Worm (Caenorhabditis elegans) whole organism, L2 larva: ENCODE results near the gene F08G12.11.

Experiments
- C34F6.9 ChIP-seq: fragments of 150-350 bp; optimal IDR thresholded peaks from 2 replicates; lab custom pipeline; 2014; ENCODE audit warnings: missing biosample characterization, missing genetic modification characterization
- Y55F3AM.14 ChIP-seq: fragments of 200-800 bp; sonication (Bioruptor generic); optimal IDR thresholded peaks from 2 replicates; lab custom pipeline; 2018; ENCODE audit warnings: mild to moderate bottlenecking, missing genetic modification characterization, missing compliant biosample characterization
- ZK546.5 ChIP-seq: sonication (generic microtip); optimal IDR thresholded peaks from 2 replicates; lab custom pipeline; 2017; ENCODE audit warnings: missing biosample characterization, missing genetic modification characterization
- aly-2 ChIP-seq: fragments of 150-350 bp; optimal IDR thresholded peaks from 2 replicates; lab custom pipeline; 2014; ENCODE audit warnings: missing biosample characterization, missing genetic modification characterization
- ama-1 ChIP-seq: fragments of 150-350 bp; optimal IDR thresholded peaks from 2 replicates; lab custom pipeline; 2018; ENCODE audit warnings: inconsistent platforms
- blmp-1 ChIP-seq: sonication (generic microtip); optimal IDR thresholded peaks from 2 replicates; lab custom pipeline; 2017; ENCODE audit warnings: missing genetic modification characterization, mild to moderate bottlenecking, missing compliant biosample characterization, antibody characterized with exemption, moderate library complexity; ENCODE audit not compliant: insufficient read depth
- dmd-4 ChIP-seq: sonication (generic microtip); optimal IDR thresholded peaks from 2 replicates; lab custom pipeline; 2017; ENCODE audit warnings: missing biosample characterization, missing genetic modification characterization
- elt-3 ChIP-seq: sonication (generic microtip); optimal IDR thresholded peaks from 2 replicates; lab custom pipeline; 2017; ENCODE audit warnings: missing biosample characterization, missing genetic modification characterization
- fos-1 ChIP-seq: fragments of 150-350 bp; optimal IDR thresholded peaks from 2 replicates; lab custom pipeline; 2014; ENCODE audit warnings: missing biosample characterization, missing genetic modification characterization
- gmeb-1 ChIP-seq: fragments of 150-350 bp; optimal IDR thresholded peaks from 2 replicates; lab custom pipeline; 2014; ENCODE audit warnings: missing biosample characterization, missing genetic modification characterization
- lin-11 ChIP-seq: fragments of 150-350 bp; sonication (generic microtip); optimal IDR thresholded peaks from 2 replicates; lab custom pipeline; 2014; ENCODE audit warnings: missing biosample characterization, missing genetic modification characterization, inconsistent platforms, mixed read lengths
- lsy-2 ChIP-seq, 2 experiments: fragments of 150-350 bp in 1 of 2; sonication (generic microtip) in 1 of 2; optimal IDR thresholded peaks; 2 replicates each; lab custom pipeline; 2014 to 2017; ENCODE audit warnings: missing biosample characterization in 2 of 2, missing genetic modification characterization in 2 of 2
- mdl-1 ChIP-seq, 2 experiments: fragments of 150-350 bp in 1 of 2; sonication (generic microtip) in 1 of 2; optimal IDR thresholded peaks; 2 replicates each; lab custom pipeline; 2017; ENCODE audit warnings: missing biosample characterization in 2 of 2, missing genetic modification characterization in 2 of 2
- nhr-10 ChIP-seq: sonication (generic microtip); optimal IDR thresholded peaks from 2 replicates; lab custom pipeline; 2017; ENCODE audit warnings: missing biosample characterization, missing genetic modification characterization
- nhr-11 ChIP-seq: fragments of 150-350 bp; optimal IDR thresholded peaks from 2 replicates; lab custom pipeline; 2014; ENCODE audit warnings: missing biosample characterization, missing genetic modification characterization
- nhr-12 ChIP-seq: fragments of 150-350 bp; optimal IDR thresholded peaks from 2 replicates; lab custom pipeline; 2014; ENCODE audit warnings: missing biosample characterization, missing genetic modification characterization
- nhr-129 ChIP-seq: fragments of 150-350 bp; optimal IDR thresholded peaks from 2 replicates; lab custom pipeline; 2014; ENCODE audit warnings: missing biosample characterization, missing genetic modification characterization
- nhr-21 ChIP-seq: fragments of 150-350 bp; optimal IDR thresholded peaks from 2 replicates; lab custom pipeline; 2014; ENCODE audit warnings: missing biosample characterization, missing genetic modification characterization
- nhr-237 ChIP-seq: fragments of 150-350 bp; optimal IDR thresholded peaks from 2 replicates; lab custom pipeline; 2014; ENCODE audit warnings: missing biosample characterization, missing genetic modification characterization
- nhr-25 ChIP-seq: fragments of 150-350 bp; sonication (generic microtip); optimal IDR thresholded peaks from 3 replicates; lab custom pipeline; 2014; ENCODE audit warnings: missing biosample characterization, missing genetic modification characterization
- nhr-6 ChIP-seq: fragments of 150-350 bp; optimal IDR thresholded peaks from 2 replicates; lab custom pipeline; 2014; ENCODE audit warnings: missing biosample characterization, missing genetic modification characterization
- peb-1 ChIP-seq: fragments of 150-350 bp; optimal IDR thresholded peaks from 2 replicates; lab custom pipeline; 2014; ENCODE audit warnings: missing biosample characterization, missing genetic modification characterization
- sem-4 ChIP-seq: fragments of 150-350 bp; optimal IDR thresholded peaks from 2 replicates; lab custom pipeline; 2014; ENCODE audit warnings: missing biosample characterization, missing genetic modification reagents, missing genetic modification characterization
- skn-1 ChIP-seq: sonication (generic microtip); optimal IDR thresholded peaks from 2 replicates; lab custom pipeline; 2017; ENCODE audit warnings: missing biosample characterization, missing genetic modification characterization
- sma-3 ChIP-seq: sonication (generic microtip); optimal IDR thresholded peaks from 2 replicates; lab custom pipeline; 2016; ENCODE audit warnings: missing genetic modification reagents, missing genetic modification characterization, missing compliant biosample characterization
- sma-9 ChIP-seq, 2 experiments: fragments of 150-350 bp in 1 of 2; sonication (generic microtip) in 1 of 2; optimal IDR thresholded peaks; 2 replicates each; lab custom pipeline; 2014 to 2016; ENCODE audit warnings: missing genetic modification characterization in 2 of 2, mild to moderate bottlenecking in 1 of 2, missing biosample characterization in 1 of 2, missing compliant biosample characterization in 1 of 2, missing genetic modification reagents in 1 of 2, moderate library complexity in 1 of 2
- snpc-4 ChIP-seq: fragments of 150-350 bp; optimal IDR thresholded peaks from 2 replicates; lab custom pipeline; 2014; ENCODE audit warnings: missing biosample characterization, missing genetic modification characterization
- unc-39 ChIP-seq: fragments of 150-350 bp; optimal IDR thresholded peaks from 2 replicates; lab custom pipeline; 2014; ENCODE audit warnings: missing biosample characterization, missing genetic modification characterization
- unc-55 ChIP-seq: fragments of 150-350 bp; sonication (generic microtip); optimal IDR thresholded peaks from 3 replicates; lab custom pipeline; 2014; ENCODE audit warnings: missing biosample characterization, missing genetic modification reagents, missing genetic modification characterization
- unc-62 ChIP-seq: fragments of 150-350 bp; optimal IDR thresholded peaks from 2 replicates; lab custom pipeline; 2014; ENCODE audit warnings: missing biosample characterization, missing genetic modification reagents, missing genetic modification characterization
- zag-1 ChIP-seq: fragments of 150-350 bp; optimal IDR thresholded peaks from 2 replicates; lab custom pipeline; 2014; ENCODE audit warnings: missing biosample characterization, missing genetic modification characterization
- ztf-11 ChIP-seq: sonication (generic microtip); optimal IDR thresholded peaks from 2 replicates; lab custom pipeline; 2017; ENCODE audit warnings: missing biosample characterization, missing genetic modification characterization
- ztf-4 ChIP-seq: fragments of 150-350 bp; optimal IDR thresholded peaks from 2 replicates; lab custom pipeline; 2014; ENCODE audit warnings: missing biosample characterization, missing genetic modification characterization

Gene F08G12.11

DNA sequence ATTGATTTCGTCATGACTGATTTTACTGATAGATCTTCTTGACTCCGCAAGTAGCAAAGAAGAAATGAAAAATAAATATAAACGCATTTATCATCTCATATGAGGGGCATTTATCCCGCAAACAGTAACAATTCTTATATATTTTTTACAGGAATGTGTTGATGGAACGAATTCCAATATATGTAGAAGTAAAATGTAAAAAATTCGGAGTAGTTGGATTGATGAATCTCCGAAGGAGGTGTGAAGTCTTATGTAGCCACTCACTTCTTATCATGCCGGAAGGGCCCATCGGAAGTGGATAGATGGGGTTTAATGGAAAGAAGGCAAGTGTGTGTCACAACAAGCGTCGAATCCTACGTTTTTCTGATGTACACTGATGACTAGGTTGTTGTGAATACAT, 22.4 kb upstream of the F08G12.11 start, which contains the start of gene gcy-9:
TSS of gene gcy-9 (minus strand) at position 101 of the 400 bp plus-strand sequence.
- no peak for TF ChIP-seq nhr-6 (tag; lab: Kevin White, UChicago)
- no peak for TF ChIP-seq nhr-25 (tag; lab: Kevin White, UChicago)

DNA sequence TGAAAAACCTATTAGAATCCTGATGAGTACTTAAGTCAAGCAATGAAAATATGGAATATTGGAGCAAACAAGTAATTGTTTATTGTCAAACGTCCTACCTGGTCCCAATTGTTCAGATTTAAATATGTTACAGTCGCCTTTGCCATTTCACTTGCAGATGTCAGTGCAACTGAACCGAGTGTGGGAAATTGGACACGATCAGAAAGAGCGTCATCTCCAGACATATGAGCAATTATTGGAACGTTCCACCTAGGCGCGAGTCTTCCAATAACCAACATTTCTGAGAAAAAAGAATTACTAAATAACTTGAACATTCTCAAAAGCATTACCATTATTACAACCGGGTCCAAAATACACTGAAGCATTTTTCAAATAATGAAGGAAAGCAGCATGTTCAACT, 21.7 kb upstream of the F08G12.11 start:
- no peak for TF ChIP-seq sma-9 (GFP tag; optimal IDR thresholded peaks at IDR 0.05; lab: Kevin White, UChicago)
- TF ChIP-seq sma-9 (tag; optimal IDR thresholded peaks at IDR 0.05; lab: Kevin White, UChicago) = no peak
- no peak for TF ChIP-seq blmp-1
- no peak for TF ChIP-seq snpc-4 (tag; lab: Kevin White, UChicago)
- no peak for TF ChIP-seq unc-39 (tag; lab: Kevin White, UChicago)

DNA sequence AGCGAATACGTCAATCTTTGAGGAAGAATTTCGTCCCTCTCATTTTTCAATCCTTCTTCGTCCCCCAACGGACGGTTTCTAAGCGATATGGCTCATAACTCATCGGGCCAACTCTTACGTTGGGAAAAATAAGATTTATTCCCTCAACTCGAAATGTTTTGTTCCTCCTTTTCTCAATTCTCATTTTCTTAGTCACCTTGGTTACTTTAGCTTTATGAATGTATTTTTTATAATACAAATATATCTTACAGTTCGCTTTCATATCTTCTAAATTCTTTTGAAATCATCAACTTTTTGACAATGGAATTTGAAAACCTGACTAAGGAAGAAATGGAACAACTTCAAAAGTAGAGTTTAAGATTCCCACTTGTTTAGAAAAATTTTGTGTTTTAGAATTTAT, 14.1 kb upstream of the F08G12.11 start, which contains the start of gene npr-9:
TSS of gene npr-9 (plus strand) at position 301 of the 400 bp plus-strand sequence.
- TF ChIP-seq sma-3 (GFP tag; lab: Kevin White, UChicago) = no peak

DNA sequence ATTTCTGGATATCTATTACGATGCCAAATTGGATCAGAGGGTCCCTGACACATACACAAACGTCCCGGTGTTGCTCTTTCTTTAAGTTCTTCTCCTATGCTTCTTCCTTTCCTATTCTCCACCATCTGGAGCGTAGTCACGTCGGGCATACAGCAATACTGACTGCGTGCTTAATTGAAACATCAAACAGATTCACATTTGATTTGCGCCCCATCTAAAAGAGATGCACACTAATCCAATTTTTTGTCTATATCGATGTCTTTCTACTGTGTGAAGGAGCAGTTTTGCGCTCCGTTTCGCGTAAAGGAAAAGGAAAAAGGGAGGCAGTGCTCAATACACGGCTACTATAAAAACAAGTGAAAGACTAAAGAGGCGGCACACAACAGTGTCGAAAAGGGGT, 13.3 kb upstream of the F08G12.11 start:
- TF ChIP-seq nhr-10 (tag; lab: Kevin White, UChicago) = no peak
- no peak for TF ChIP-seq lin-11 (tag; lab: Kevin White, UChicago)
- no peak for TF ChIP-seq unc-55 (GFP tag; lab: Kevin White, UChicago)
- TF ChIP-seq nhr-12 (tag; lab: Kevin White, UChicago) = no peak
- no peak for TF ChIP-seq mdl-1 (tag; optimal IDR thresholded peaks at IDR 0.05; lab: Kevin White, UChicago)
- TF ChIP-seq sem-4 (tag; lab: Kevin White, UChicago) = no peak
- no peak for TF ChIP-seq C34F6.9
- no peak for TF ChIP-seq skn-1 (tag; lab: Kevin White, UChicago)
- no peak for TF ChIP-seq lsy-2 (tag; optimal IDR thresholded peaks at IDR 0.05; lab: Kevin White, UChicago)
- no peak for TF ChIP-seq elt-3 (tag; lab: Kevin White, UChicago)
- no peak for TF ChIP-seq sma-3 (GFP tag; lab: Kevin White, UChicago)
- TF ChIP-seq nhr-11 (tag; lab: Kevin White, UChicago) = no peak

DNA sequence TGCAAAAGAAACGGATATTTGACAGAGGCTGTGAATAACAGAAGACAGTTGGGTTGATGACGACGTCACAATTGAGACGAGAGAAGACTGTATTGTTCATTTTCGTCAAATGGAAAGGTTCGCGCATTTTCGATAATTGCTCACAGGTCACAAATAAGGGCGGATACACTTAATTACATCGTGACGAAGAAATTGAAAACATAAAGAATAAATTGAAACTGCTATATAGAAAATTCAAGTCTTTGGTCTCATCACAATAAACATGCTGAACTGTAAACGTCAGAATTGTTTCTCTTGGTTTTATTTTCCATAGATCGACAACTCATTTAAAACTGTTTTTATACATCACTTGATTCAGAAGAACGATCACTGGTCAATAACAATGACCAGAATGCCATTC, 11.5 kb upstream of the F08G12.11 start, which contains the start of gene ZK455.5:
TSS of gene ZK455.5 (minus strand) at position 101 of the 400 bp plus-strand sequence.
- TF ChIP-seq nhr-6 (tag; lab: Kevin White, UChicago) (no peak), ztf-4 (tag; lab: Kevin White, UChicago) (no peak), nhr-21 (no peak), ztf-11 (tag; lab: Kevin White, UChicago) (no peak), unc-62 (no peak), ZK546.5 (tag; lab: Kevin White, UChicago) (no peak), nhr-10 (tag; lab: Kevin White, UChicago) (no peak), nhr-129 (tag; lab: Kevin White, UChicago) (no peak), dmd-4 (no peak), nhr-25 (tag; lab: Kevin White, UChicago) (no peak), snpc-4 (tag; lab: Kevin White, UChicago) (no peak), nhr-237 (tag; lab: Kevin White, UChicago) (no peak), ama-1 (no peak), nhr-12 (tag; lab: Kevin White, UChicago) (no peak), Y55F3AM.14 (GFP tag; lab: Kevin White, UChicago) (no peak), aly-2 (tag; lab: Kevin White, UChicago) (no peak)

DNA sequence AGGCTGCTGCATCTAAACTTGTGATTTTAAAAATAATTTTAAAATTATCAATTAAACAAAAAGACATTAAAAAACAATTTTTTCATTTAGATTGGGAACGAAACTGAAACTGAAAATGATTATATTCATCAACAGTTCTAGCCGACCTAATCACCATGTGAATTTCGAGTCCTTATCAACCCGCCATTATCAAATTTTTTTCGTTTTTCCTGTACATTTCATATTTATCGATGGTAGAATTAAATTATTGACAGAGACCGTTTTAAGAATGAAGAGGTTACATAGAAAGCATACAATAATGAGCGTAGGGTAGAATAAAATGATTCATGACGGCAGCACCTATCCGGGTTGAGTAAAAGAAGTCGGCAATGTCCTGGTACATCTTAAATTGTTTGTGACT, 8.9 kb upstream of the F08G12.11 start, which contains the start of gene asm-2:
TSS of gene asm-2 (minus strand) at position 12 of the 400 bp plus-strand sequence.
- TF ChIP-seq zag-1 (tag; lab: Kevin White, UChicago) (no peak), sma-9 (GFP tag; optimal IDR thresholded peaks at IDR 0.05; lab: Kevin White, UChicago) (peak; percentile 38), sma-9 (tag; optimal IDR thresholded peaks at IDR 0.05; lab: Kevin White, UChicago) (no peak), blmp-1 (no peak), nhr-12 (tag; lab: Kevin White, UChicago) (no peak), gmeb-1 (tag; lab: Kevin White, UChicago) (no peak), nhr-11 (tag; lab: Kevin White, UChicago) (no peak), peb-1 (tag; lab: Kevin White, UChicago) (no peak), fos-1 (peak; percentile 81)
